Worm (Caenorhabditis elegans): ENCODE results near the gene Y55F3C.17.

Gene Y55F3C.17

DNA sequence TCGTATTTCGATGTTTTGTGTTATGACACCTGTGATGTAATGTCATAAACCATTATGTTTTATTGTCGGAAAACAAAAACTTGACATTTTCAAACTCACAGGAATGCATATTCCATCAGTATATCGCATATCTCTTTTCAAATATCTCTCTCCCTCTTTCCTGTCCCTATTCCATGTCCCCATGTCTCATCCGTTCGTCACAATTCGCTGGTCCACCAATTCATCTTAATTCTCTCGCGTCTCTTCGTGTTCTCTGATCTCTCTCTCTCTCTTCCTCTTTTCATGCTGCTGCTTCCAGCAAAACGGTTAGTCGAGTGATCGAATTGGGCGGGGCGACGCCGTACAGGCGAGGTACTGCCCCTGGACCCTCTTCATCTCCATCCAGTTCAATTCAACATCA, 43.6 kb upstream of the Y55F3C.17 start:
- TF ChIP-seq ztf-4 (tag; optimal IDR thresholded peaks at IDR 0.05) (no peak), lin-14 (GFP tag; optimal IDR thresholded peaks at IDR 0.05) (peak; percentile 7), rnt-1 (tag; optimal IDR thresholded peaks at IDR 0.05) (peak; percentile 2), nhr-71 (tag; optimal IDR thresholded peaks at IDR 0.05) (no peak)

- no peak for TF ChIP-seq nhr-84 (tag; optimal IDR thresholded peaks at IDR 0.05)
- no peak for TF ChIP-seq lin-35 (GFP tag; optimal IDR thresholded peaks at IDR 0.05)
- no peak for TF ChIP-seq ztf-11 (tag; optimal IDR thresholded peaks at IDR 0.05)
- peak; percentile 47 for TF ChIP-seq nhr-19 (GFP tag; conservative IDR thresholded peaks at IDR 0.05)
- TF ChIP-seq nhr-76 (tag; optimal IDR thresholded peaks at IDR 0.05), result no peak
- no peak for TF ChIP-seq ceh-82 (tag; optimal IDR thresholded peaks at IDR 0.05)
- TF ChIP-seq hlh-17 (GFP tag; optimal IDR thresholded peaks at IDR 0.05; ENCODE audit: borderline replicate concordance), result no peak
- TF ChIP-seq snu-23 (GFP tag; optimal IDR thresholded peaks at IDR 0.05), result peak; percentile 32
- no peak for TF ChIP-seq C04F5.9 (tag; optimal IDR thresholded peaks at IDR 0.05)
- TF ChIP-seq skn-1 (tag; optimal IDR thresholded peaks at IDR 0.05), result no peak
- peak; percentile 47 for TF ChIP-seq tbx-2 (tag; optimal IDR thresholded peaks at IDR 0.05)
- no peak for TF ChIP-seq alr-1 (tag; optimal IDR thresholded peaks at IDR 0.05; ENCODE audit: borderline replicate concordance)
- no peak for TF ChIP-seq nhr-237 (tag; optimal IDR thresholded peaks at IDR 0.05)
- peak; percentile 5 to 13 for TF ChIP-seq lsy-2 (tag; optimal IDR thresholded peaks at IDR 0.05)
- no peak for TF ChIP-seq fos-1 (tag; optimal IDR thresholded peaks at IDR 0.05)
- peak; percentile 77 for TF ChIP-seq lin-14 (GFP tag; optimal IDR thresholded peaks at IDR 0.05)
- TF ChIP-seq nhr-11 (tag; optimal IDR thresholded peaks at IDR 0.05), result no peak
- TF ChIP-seq lin-39 (tag; optimal IDR thresholded peaks at IDR 0.05), result peak; percentile 58
- no peak for TF ChIP-seq xbp-1 (tag; optimal IDR thresholded peaks at IDR 0.05)
- TF ChIP-seq unc-62 (GFP tag; optimal IDR thresholded peaks at IDR 0.05), result no peak
- no peak for TF ChIP-seq aly-2 (tag; optimal IDR thresholded peaks at IDR 0.05)
- no peak for TF ChIP-seq egl-13 (tag; optimal IDR thresholded peaks at IDR 0.05)
- peak; percentile 19 for TF ChIP-seq dsc-1 (tag; optimal IDR thresholded peaks at IDR 0.05)
- no peak for TF ChIP-seq isw-1 (GFP tag; IDR thresholded peaks at IDR 0.05)
- TF ChIP-seq nhr-71 (tag; optimal IDR thresholded peaks at IDR 0.05), result peak; percentile 81
- TF ChIP-seq pag-3 (tag; optimal IDR thresholded peaks at IDR 0.05; ENCODE audit: borderline replicate concordance, insufficient read depth), result no peak
- no peak for TF ChIP-seq ceh-90 (tag; optimal IDR thresholded peaks at IDR 0.05)
- peak; percentile 74 for TF ChIP-seq rnt-1 (tag; optimal IDR thresholded peaks at IDR 0.05)
- TF ChIP-seq efl-1 (optimal IDR thresholded peaks at IDR 0.05), result peak; percentile 12 to 26
- no peak for TF ChIP-seq efl-1 (GFP tag; optimal IDR thresholded peaks at IDR 0.05 in 1 of 2)
- TF ChIP-seq nhr-20 (tag; optimal IDR thresholded peaks at IDR 0.05), result peak; percentile 29
- TF ChIP-seq nhr-47 (tag; optimal IDR thresholded peaks at IDR 0.05), result peak; percentile 10
These were observed 42.5 kb upstream of the Y55F3C.17 start for ce11 chrIV:740674-741073.

DNA sequence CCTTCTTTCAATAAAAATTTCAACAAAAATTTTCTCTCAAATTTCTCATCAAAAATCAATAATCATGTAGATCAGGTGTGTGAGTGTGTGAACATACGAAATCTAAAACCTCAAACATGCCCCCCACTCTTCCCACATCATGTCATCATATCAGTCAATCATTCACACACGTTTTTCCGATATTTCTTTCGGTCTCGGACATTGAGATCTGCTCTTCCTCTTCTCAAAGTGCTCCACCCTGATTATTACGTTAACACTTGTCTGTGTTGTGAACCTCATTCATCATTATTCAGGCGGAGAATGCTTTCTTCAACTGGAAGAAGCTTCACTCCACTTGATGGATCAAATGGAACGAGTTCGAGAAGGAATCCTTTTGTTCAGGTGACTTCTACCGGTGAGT, 38.2 kb upstream of the Y55F3C.17 start, which contains the start of gene kvs-5:
kvs-5 (plus strand) TSS at position 301 of the 400 bp plus-strand sequence.
- TF ChIP-seq elt-3 (tag; optimal IDR thresholded peaks at IDR 0.05), result no peak
- TF ChIP-seq unc-98 (GFP tag; IDR thresholded peaks at IDR 0.05), result no peak
- TF ChIP-seq nhr-85 (tag), result peak; percentile 41
- TF ChIP-seq mab-9 (GFP tag; IDR thresholded peaks at IDR 0.05), result no peak
- no peak for TF ChIP-seq F16B12.6 (tag; optimal IDR thresholded peaks at IDR 0.05)
- TF ChIP-seq hlh-17 (GFP tag; optimal IDR thresholded peaks at IDR 0.05; ENCODE audit: borderline replicate concordance), result no peak
- no peak for TF ChIP-seq nhr-76 (tag; optimal IDR thresholded peaks at IDR 0.05)
- no peak for TF ChIP-seq nhr-20 (tag; optimal IDR thresholded peaks at IDR 0.05)

DNA sequence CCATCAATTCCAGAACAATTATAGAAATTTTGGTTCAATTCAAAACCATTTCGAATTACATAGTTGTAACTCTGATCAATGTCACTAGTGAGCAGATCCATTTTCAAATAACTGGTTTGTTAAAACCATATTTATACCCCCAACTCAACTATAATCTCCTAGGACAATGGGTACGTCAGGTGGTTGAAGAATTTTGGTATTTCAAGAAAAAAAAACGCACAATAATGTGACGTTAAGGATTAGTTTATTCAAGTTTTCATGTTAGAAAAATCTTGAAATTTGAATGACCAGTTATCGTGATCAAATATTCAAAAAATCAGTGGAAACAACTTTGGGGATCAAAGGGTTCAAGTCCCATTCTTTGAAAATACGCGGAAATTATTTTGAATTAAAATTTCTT, 32.7 kb upstream of the Y55F3C.17 start, which contains the start of gene srt-24:
srt-24 (minus strand) TSS at position 101 of the 400 bp plus-strand sequence.
- TF ChIP-seq efl-3 (GFP tag; optimal IDR thresholded peaks at IDR 0.05), result no peak
- no peak for TF ChIP-seq lin-14 (GFP tag; optimal IDR thresholded peaks at IDR 0.05)
- TF ChIP-seq ceh-8 (GFP tag; optimal IDR thresholded peaks at IDR 0.05), result no peak
- no peak for TF ChIP-seq aly-2 (tag; optimal IDR thresholded peaks at IDR 0.05)
- no peak for TF ChIP-seq C16A3.4 (tag; optimal IDR thresholded peaks at IDR 0.05)
- no peak for TF ChIP-seq mab-9 (GFP tag; IDR thresholded peaks at IDR 0.05)
- no peak for TF ChIP-seq ceh-90 (tag; optimal IDR thresholded peaks at IDR 0.05)
- no peak for TF ChIP-seq nhr-71 (tag; optimal IDR thresholded peaks at IDR 0.05)
- TF ChIP-seq hpl-2 (GFP tag; optimal IDR thresholded peaks at IDR 0.05), result no peak
- TF ChIP-seq blmp-1 (tag; optimal IDR thresholded peaks at IDR 0.05), result no peak
- no peak for TF ChIP-seq C34B4.2 (tag; optimal IDR thresholded peaks at IDR 0.05)
- TF ChIP-seq unc-86 (tag; optimal IDR thresholded peaks at IDR 0.05), result no peak
- TF ChIP-seq nhr-76 (tag; optimal IDR thresholded peaks at IDR 0.05), result no peak
- no peak for TF ChIP-seq lsy-2 (tag; optimal IDR thresholded peaks at IDR 0.05)
- TF ChIP-seq pqm-1 (tag; optimal IDR thresholded peaks at IDR 0.05), result no peak
